Fruit fly (Drosophila melanogaster): ENCODE measurements around the gene CG13385.

- TF ChIP-seq CG9948 (tag; optimal IDR thresholded peaks at IDR 0.05) (no peak), rn (GFP tag; IDR thresholded peaks at IDR 0.05) (no peak), CG4496 (GFP tag; IDR thresholded peaks at IDR 0.05) (peak; percentile 57; the same call in 1 of the 3 replicates), CG34367 (tag; optimal IDR thresholded peaks at IDR 0.05) (peak; percentile 43), Pif1B (GFP tag; optimal IDR thresholded peaks at IDR 0.05) (peak; percentile 6), CG8159 (tag; optimal IDR thresholded peaks at IDR 0.05) (peak; percentile 38), CG12605 (GFP tag; IDR thresholded peaks at IDR 0.05) (peak; percentile 36; the same call in 1 of the 2 replicates), Ets98B (GFP tag; IDR thresholded peaks at IDR 0.05) (no peak), fd96Ca (GFP tag; IDR thresholded peaks at IDR 0.05) (no peak), Pif1A (GFP tag; optimal IDR thresholded peaks at IDR 0.05) (peak; percentile 47), CG14655 (GFP tag; optimal IDR thresholded peaks at IDR 0.05) (peak; percentile 22), CG32121 (GFP tag; IDR thresholded peaks at IDR 0.05) (no peak), Snoo (tag; optimal IDR thresholded peaks at IDR 0.05) (no peak), CG13204 (GFP tag; optimal IDR thresholded peaks at IDR 0.05) (peak; percentile 66)
Observed at dm6 chr2L:8420259-8420930, 23.9 kb downstream of the CG13385 start.

Measured in whole organism, pupa.